Worm (Caenorhabditis elegans) whole organism, L2 larva: ENCODE results near the gene K08E7.4.
A peak's percentile ranks its signal among the peaks of the same experiment; 100 is the strongest.

Experiments
- C34F6.9 ChIP-seq: fragments of 150-350 bp; optimal IDR thresholded peaks from 2 replicates; lab custom pipeline; 2014; ENCODE audit warnings: missing biosample characterization, missing genetic modification characterization
- F13H6.1 ChIP-seq: sonication (generic microtip); optimal IDR thresholded peaks from 2 replicates; lab custom pipeline; 2016; ENCODE audit warnings: missing genetic modification characterization, missing compliant biosample characterization
- R02D3.7 ChIP-seq: fragments of 150-350 bp; optimal IDR thresholded peaks from 2 replicates; lab custom pipeline; 2014; ENCODE audit warnings: missing biosample characterization, missing genetic modification characterization
- Y55F3AM.14 ChIP-seq: fragments of 200-800 bp; sonication (Bioruptor generic); optimal IDR thresholded peaks from 2 replicates; lab custom pipeline; 2018; ENCODE audit warnings: mild to moderate bottlenecking, missing genetic modification characterization, missing compliant biosample characterization
- ZK546.5 ChIP-seq: sonication (generic microtip); optimal IDR thresholded peaks from 2 replicates; lab custom pipeline; 2017; ENCODE audit warnings: missing biosample characterization, missing genetic modification characterization
- alr-1 ChIP-seq: fragments of 150-350 bp; optimal IDR thresholded peaks from 2 replicates; lab custom pipeline; 2014; ENCODE audit warnings: missing biosample characterization, missing genetic modification characterization
- aly-2 ChIP-seq: fragments of 150-350 bp; optimal IDR thresholded peaks from 2 replicates; lab custom pipeline; 2014; ENCODE audit warnings: missing biosample characterization, missing genetic modification characterization
- ama-1 ChIP-seq: fragments of 150-350 bp; optimal IDR thresholded peaks from 2 replicates; lab custom pipeline; 2018; ENCODE audit warnings: inconsistent platforms
- blmp-1 ChIP-seq: sonication (generic microtip); optimal IDR thresholded peaks from 2 replicates; lab custom pipeline; 2017; ENCODE audit warnings: missing genetic modification characterization, mild to moderate bottlenecking, missing compliant biosample characterization, antibody characterized with exemption, moderate library complexity; ENCODE audit not compliant: insufficient read depth
- ceh-16 ChIP-seq: fragments of 150-350 bp; optimal IDR thresholded peaks from 2 replicates; lab custom pipeline; 2014; ENCODE audit warnings: missing biosample characterization, missing genetic modification characterization
- crh-2 ChIP-seq: sonication (generic microtip); optimal IDR thresholded peaks from 2 replicates; lab custom pipeline; 2017; ENCODE audit warnings: missing biosample characterization, missing genetic modification characterization
- dmd-4 ChIP-seq: sonication (generic microtip); optimal IDR thresholded peaks from 2 replicates; lab custom pipeline; 2017; ENCODE audit warnings: missing biosample characterization, missing genetic modification characterization
- elt-1 ChIP-seq: fragments of 150-350 bp; optimal IDR thresholded peaks from 2 replicates; lab custom pipeline; 2014; ENCODE audit warnings: missing biosample characterization, missing genetic modification characterization
- gmeb-1 ChIP-seq: fragments of 150-350 bp; optimal IDR thresholded peaks from 2 replicates; lab custom pipeline; 2014; ENCODE audit warnings: missing biosample characterization, missing genetic modification characterization
- lin-11 ChIP-seq: fragments of 150-350 bp; sonication (generic microtip); optimal IDR thresholded peaks from 2 replicates; lab custom pipeline; 2014; ENCODE audit warnings: missing biosample characterization, missing genetic modification characterization, inconsistent platforms, mixed read lengths
- lin-13 ChIP-seq: fragments of 150-350 bp; optimal IDR thresholded peaks from 2 replicates; lab custom pipeline; 2014; ENCODE audit warnings: missing biosample characterization, missing genetic modification reagents, missing genetic modification characterization
- lin-39 ChIP-seq: fragments of 150-350 bp; optimal IDR thresholded peaks from 2 replicates; lab custom pipeline; 2014; ENCODE audit warnings: missing biosample characterization, missing genetic modification reagents, missing genetic modification characterization
- lsy-2 ChIP-seq, 2 experiments: fragments of 150-350 bp in 1 of 2; sonication (generic microtip) in 1 of 2; optimal IDR thresholded peaks; 2 replicates each; lab custom pipeline; 2014 to 2017; ENCODE audit warnings: missing biosample characterization in 2 of 2, missing genetic modification characterization in 2 of 2
- mbf-1 ChIP-seq: sonication (generic microtip); optimal IDR thresholded peaks from 2 replicates; lab custom pipeline; 2017; ENCODE audit warnings: missing biosample characterization, missing genetic modification characterization
- mdl-1 ChIP-seq, 2 experiments: fragments of 150-350 bp in 1 of 2; sonication (generic microtip) in 1 of 2; optimal IDR thresholded peaks; 2 replicates each; lab custom pipeline; 2017; ENCODE audit warnings: missing biosample characterization in 2 of 2, missing genetic modification characterization in 2 of 2
- nhr-11 ChIP-seq: fragments of 150-350 bp; optimal IDR thresholded peaks from 2 replicates; lab custom pipeline; 2014; ENCODE audit warnings: missing biosample characterization, missing genetic modification characterization
- nhr-12 ChIP-seq: fragments of 150-350 bp; optimal IDR thresholded peaks from 2 replicates; lab custom pipeline; 2014; ENCODE audit warnings: missing biosample characterization, missing genetic modification characterization
- nhr-25 ChIP-seq: fragments of 150-350 bp; sonication (generic microtip); optimal IDR thresholded peaks from 3 replicates; lab custom pipeline; 2014; ENCODE audit warnings: missing biosample characterization, missing genetic modification characterization
- nhr-6 ChIP-seq: fragments of 150-350 bp; optimal IDR thresholded peaks from 2 replicates; lab custom pipeline; 2014; ENCODE audit warnings: missing biosample characterization, missing genetic modification characterization
- nhr-77 ChIP-seq: fragments of 150-350 bp; optimal IDR thresholded peaks from 2 replicates; lab custom pipeline; 2014; ENCODE audit warnings: missing biosample characterization, missing genetic modification characterization
- peb-1 ChIP-seq: fragments of 150-350 bp; optimal IDR thresholded peaks from 2 replicates; lab custom pipeline; 2014; ENCODE audit warnings: missing biosample characterization, missing genetic modification characterization
- sem-4 ChIP-seq: fragments of 150-350 bp; optimal IDR thresholded peaks from 2 replicates; lab custom pipeline; 2014; ENCODE audit warnings: missing biosample characterization, missing genetic modification reagents, missing genetic modification characterization
- sma-3 ChIP-seq: sonication (generic microtip); optimal IDR thresholded peaks from 2 replicates; lab custom pipeline; 2016; ENCODE audit warnings: missing genetic modification reagents, missing genetic modification characterization, missing compliant biosample characterization
- sma-9 ChIP-seq, 2 experiments: fragments of 150-350 bp in 1 of 2; sonication (generic microtip) in 1 of 2; optimal IDR thresholded peaks; 2 replicates each; lab custom pipeline; 2014 to 2016; ENCODE audit warnings: missing genetic modification characterization in 2 of 2, mild to moderate bottlenecking in 1 of 2, missing biosample characterization in 1 of 2, missing compliant biosample characterization in 1 of 2, missing genetic modification reagents in 1 of 2, moderate library complexity in 1 of 2
- snpc-4 ChIP-seq: fragments of 150-350 bp; optimal IDR thresholded peaks from 2 replicates; lab custom pipeline; 2014; ENCODE audit warnings: missing biosample characterization, missing genetic modification characterization
- unc-39 ChIP-seq: fragments of 150-350 bp; optimal IDR thresholded peaks from 2 replicates; lab custom pipeline; 2014; ENCODE audit warnings: missing biosample characterization, missing genetic modification characterization
- unc-62 ChIP-seq: fragments of 150-350 bp; optimal IDR thresholded peaks from 2 replicates; lab custom pipeline; 2014; ENCODE audit warnings: missing biosample characterization, missing genetic modification reagents, missing genetic modification characterization
- ztf-1 ChIP-seq: fragments of 200-800 bp; sonication (Bioruptor generic); conservative IDR thresholded peaks from 2 replicates; pipeline ENCODE4 v1.3.6; 2022; ENCODE audit warnings: missing genetic modification characterization, missing compliant biosample characterization
- ztf-11 ChIP-seq: sonication (generic microtip); optimal IDR thresholded peaks from 2 replicates; lab custom pipeline; 2017; ENCODE audit warnings: missing biosample characterization, missing genetic modification characterization
- ztf-4 ChIP-seq: fragments of 150-350 bp; optimal IDR thresholded peaks from 2 replicates; lab custom pipeline; 2014; ENCODE audit warnings: missing biosample characterization, missing genetic modification characterization

The K08E7.4 gene

DNA sequence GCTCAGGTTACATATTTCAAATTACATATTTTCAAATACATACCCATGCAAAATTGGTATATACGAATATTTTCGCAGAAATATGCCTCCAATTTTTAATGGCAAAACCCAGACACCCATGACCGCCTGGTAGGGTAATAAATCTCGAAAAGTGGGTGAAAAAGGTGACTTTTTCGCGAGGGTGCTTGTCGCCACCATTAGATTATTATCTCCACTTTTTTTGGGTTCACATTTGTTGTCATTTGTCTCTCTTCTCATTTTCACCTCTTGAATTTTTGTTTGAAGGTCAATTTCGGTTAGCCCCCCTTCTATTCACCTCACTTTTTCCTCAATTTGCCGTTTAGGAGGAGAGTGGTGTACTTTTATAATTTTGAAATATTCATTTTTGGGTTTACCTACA, 30.7 kb downstream of the K08E7.4 start:
- TF ChIP-seq nhr-25 (tag; lab: Kevin White, UChicago) (peak; percentile 16), mdl-1 (tag; optimal IDR thresholded peaks at IDR 0.05; lab: Kevin White, UChicago) (no peak), sem-4 (tag; lab: Kevin White, UChicago) (no peak), ztf-1 (no peak), gmeb-1 (tag; lab: Kevin White, UChicago) (no peak), unc-62 (GFP tag; lab: Kevin White, UChicago) (no peak), sma-9 (GFP tag; optimal IDR thresholded peaks at IDR 0.05; lab: Kevin White, UChicago) (no peak), sma-9 (tag; optimal IDR thresholded peaks at IDR 0.05; lab: Kevin White, UChicago) (no peak), ceh-16 (peak; percentile 73), lin-39 (no peak), peb-1 (no peak), aly-2 (tag; lab: Kevin White, UChicago) (no peak), ama-1 (lab: Kevin White, UChicago) (no peak), snpc-4 (tag; lab: Kevin White, UChicago) (no peak)

DNA sequence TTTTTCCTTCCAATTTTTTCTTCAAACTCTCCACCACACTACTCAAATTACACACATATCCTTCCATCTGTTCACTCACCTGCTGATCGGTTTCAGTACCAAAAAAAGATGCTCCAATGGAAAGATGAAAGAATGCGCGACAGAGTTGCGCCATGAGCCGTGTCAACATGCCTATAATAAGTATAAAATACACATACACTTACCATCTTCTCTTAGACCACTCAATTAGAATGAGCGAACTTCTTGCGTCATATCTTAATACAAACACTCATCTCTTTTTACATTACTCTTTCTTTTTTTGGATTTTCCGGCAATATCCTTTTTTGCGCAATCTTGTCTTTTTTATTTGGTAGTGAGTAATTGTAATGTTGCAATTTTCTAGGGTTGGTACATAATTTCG, 33.3 kb downstream of the K08E7.4 start:
- no peak for TF ChIP-seq nhr-11 (tag; lab: Kevin White, UChicago)
- no peak for TF ChIP-seq lin-11 (tag; lab: Kevin White, UChicago)
- TF ChIP-seq nhr-77, result no peak
- no peak for TF ChIP-seq alr-1 (tag; lab: Kevin White, UChicago)
- no peak for TF ChIP-seq ZK546.5 (tag; lab: Kevin White, UChicago)
- TF ChIP-seq ztf-4 (tag; lab: Kevin White, UChicago), result no peak
- no peak for TF ChIP-seq snpc-4 (tag; lab: Kevin White, UChicago)
- no peak for TF ChIP-seq lin-13 (GFP tag; lab: Kevin White, UChicago)
- no peak for TF ChIP-seq sma-9 (GFP tag; optimal IDR thresholded peaks at IDR 0.05; lab: Kevin White, UChicago)
- no peak for TF ChIP-seq sma-9 (tag; optimal IDR thresholded peaks at IDR 0.05; lab: Kevin White, UChicago)

DNA sequence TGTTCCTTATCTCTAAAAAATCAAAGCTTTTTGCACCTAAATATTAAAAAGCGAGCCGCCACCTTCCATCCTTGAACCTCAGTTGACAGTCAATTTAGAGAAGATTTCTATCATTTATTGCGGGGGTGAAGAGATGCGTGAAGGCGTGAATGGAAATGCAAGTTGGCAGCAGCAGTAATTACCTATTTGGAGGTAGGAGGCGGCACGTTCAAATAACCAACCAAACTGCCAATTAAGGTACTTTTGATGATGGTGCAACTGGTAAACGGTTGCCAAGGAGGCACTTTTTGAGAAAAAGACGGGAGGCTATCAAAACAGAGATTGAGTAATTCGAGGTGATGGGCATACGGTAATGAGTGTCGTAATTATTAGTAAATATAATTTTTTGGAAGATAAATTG, 34.6 kb downstream of the K08E7.4 start:
- TF ChIP-seq sma-3 (GFP tag; lab: Kevin White, UChicago), result no peak
- TF ChIP-seq gmeb-1 (tag; lab: Kevin White, UChicago), result no peak
- TF ChIP-seq lin-11 (tag; lab: Kevin White, UChicago), result no peak
- no peak for TF ChIP-seq F13H6.1 (tag; lab: Kevin White, UChicago)
- TF ChIP-seq crh-2 (tag; lab: Kevin White, UChicago), result no peak
- no peak for TF ChIP-seq unc-39 (tag; lab: Kevin White, UChicago)
- TF ChIP-seq lsy-2 (tag; optimal IDR thresholded peaks at IDR 0.05; lab: Kevin White, UChicago), result no peak
- no peak for TF ChIP-seq R02D3.7 (tag; lab: Kevin White, UChicago)
- no peak for TF ChIP-seq lin-13 (GFP tag; lab: Kevin White, UChicago)
- no peak for TF ChIP-seq nhr-12 (tag; lab: Kevin White, UChicago)
- TF ChIP-seq Y55F3AM.14, result no peak
- TF ChIP-seq dmd-4 (tag; lab: Kevin White, UChicago), result no peak

DNA sequence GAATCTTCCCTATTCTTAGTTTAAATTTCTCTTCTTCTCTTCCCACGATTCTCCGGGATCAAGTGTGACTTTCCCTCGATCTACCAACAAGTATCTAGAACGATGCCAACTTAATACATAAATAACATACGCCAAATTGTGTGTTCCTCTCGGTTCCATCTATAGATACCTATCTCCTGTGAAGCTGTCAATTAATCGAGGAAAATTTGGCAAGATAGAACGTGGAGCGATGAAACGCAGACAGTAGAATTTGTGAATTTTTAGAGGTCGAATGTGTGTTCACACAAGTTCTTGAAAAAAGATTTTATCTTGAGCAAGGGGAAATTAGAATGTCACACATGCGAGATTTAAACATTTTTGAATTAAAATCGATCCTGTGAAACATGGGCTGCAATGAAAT, 39.5 kb downstream of the K08E7.4 start:
- TF ChIP-seq mbf-1 (no peak), elt-1 (peak; percentile 71), nhr-25 (tag; lab: Kevin White, UChicago) (peak; percentile 3), ceh-16 (peak; percentile 89)

DNA sequence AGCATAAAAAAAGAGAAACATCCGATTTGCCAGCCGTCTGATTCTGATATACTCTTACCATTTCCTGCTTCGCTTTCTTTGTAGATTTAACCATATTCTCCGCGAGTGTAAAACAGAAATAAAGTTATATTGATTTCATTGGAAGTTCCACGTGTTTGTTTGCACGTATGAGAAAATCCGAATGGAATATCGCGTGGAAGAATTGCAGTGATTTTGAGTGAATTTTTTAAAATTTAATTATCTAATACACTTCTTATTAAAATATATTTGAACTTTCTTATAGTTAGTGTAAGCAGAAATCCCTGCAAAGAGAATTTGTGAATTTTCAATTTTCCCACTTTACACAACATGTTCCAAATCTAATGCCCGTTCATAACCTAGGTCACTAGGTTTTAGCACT, 39.9 kb downstream of the K08E7.4 start, which contains the start of gene F53B2.5:
Gene F53B2.5, minus strand, starts transcription at position 101 of the 400 bp plus-strand sequence.
- TF ChIP-seq lin-13 (GFP tag; lab: Kevin White, UChicago) (no peak), sma-3 (GFP tag; lab: Kevin White, UChicago) (no peak), blmp-1 (tag; lab: Kevin White, UChicago) (no peak), lsy-2 (tag; optimal IDR thresholded peaks at IDR 0.05; lab: Kevin White, UChicago) (no peak), ztf-1 (no peak), mdl-1 (tag; optimal IDR thresholded peaks at IDR 0.05; lab: Kevin White, UChicago) (no peak), ztf-4 (tag; lab: Kevin White, UChicago) (no peak), C34F6.9 (tag; lab: Kevin White, UChicago) (no peak), ZK546.5 (tag; lab: Kevin White, UChicago) (no peak), ztf-11 (tag; lab: Kevin White, UChicago) (no peak), nhr-6 (tag; lab: Kevin White, UChicago) (no peak)
